Fruit fly (Drosophila melanogaster) whole organism, embryonic: ENCODE results near the gene CG4586.

Experiments
- esg ChIP-seq: fragments of 200-800 bp; sonication (Bioruptor generic); conservative IDR thresholded peaks from 2 replicates; pipeline ENCODE4 v1.3.6; 2022; ENCODE audit warnings: missing biosample characterization, missing genetic modification characterization
- yki ChIP-seq: fragments of >200 bp; optimal IDR thresholded peaks from 3 replicates; lab custom pipeline; 2018

DNA sequence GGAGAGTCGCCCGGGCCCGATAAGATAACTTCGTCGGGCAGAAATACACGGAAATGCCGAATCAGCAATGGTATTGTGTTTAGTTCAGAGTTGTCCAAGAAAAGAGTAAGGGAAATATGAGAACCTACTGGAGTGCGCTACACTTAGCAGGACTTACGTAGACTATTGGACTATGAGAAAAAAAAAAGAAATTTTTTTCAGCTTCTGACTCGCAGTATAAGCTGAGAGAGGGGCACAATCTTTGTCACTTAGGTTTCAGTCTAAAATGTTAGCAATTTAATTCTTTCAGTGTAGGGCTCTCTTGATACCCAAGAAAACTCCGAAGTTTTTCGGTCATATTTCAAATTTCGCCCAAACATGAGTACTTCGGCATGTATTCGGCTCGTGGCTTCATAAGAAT is 24.0 kb downstream of the CG4586 start:
- no peak for TF ChIP-seq yki (lab: Kevin White, UChicago)
- TF ChIP-seq esg (GFP tag; lab: Robert Waterston, UW): peak; percentile 65
